Worm (Caenorhabditis elegans) whole organism, L2 larva: ENCODE data around the gene idhg-1.

ENCODE experiments used
- C34F6.9 ChIP-seq: fragments of 150-350 bp; optimal IDR thresholded peaks from 2 replicates; lab custom pipeline; 2014; ENCODE audit warnings: missing biosample characterization, missing genetic modification characterization
- F13H6.1 ChIP-seq: sonication (generic microtip); optimal IDR thresholded peaks from 2 replicates; lab custom pipeline; 2016; ENCODE audit warnings: missing genetic modification characterization, missing compliant biosample characterization
- R02D3.7 ChIP-seq: fragments of 150-350 bp; optimal IDR thresholded peaks from 2 replicates; lab custom pipeline; 2014; ENCODE audit warnings: missing biosample characterization, missing genetic modification characterization
- Y55F3AM.14 ChIP-seq: fragments of 200-800 bp; sonication (Bioruptor generic); optimal IDR thresholded peaks from 2 replicates; lab custom pipeline; 2018; ENCODE audit warnings: mild to moderate bottlenecking, missing genetic modification characterization, missing compliant biosample characterization
- ZK546.5 ChIP-seq: sonication (generic microtip); optimal IDR thresholded peaks from 2 replicates; lab custom pipeline; 2017; ENCODE audit warnings: missing biosample characterization, missing genetic modification characterization
- aly-2 ChIP-seq: fragments of 150-350 bp; optimal IDR thresholded peaks from 2 replicates; lab custom pipeline; 2014; ENCODE audit warnings: missing biosample characterization, missing genetic modification characterization
- ama-1 ChIP-seq: fragments of 150-350 bp; optimal IDR thresholded peaks from 2 replicates; lab custom pipeline; 2018; ENCODE audit warnings: inconsistent platforms
- blmp-1 ChIP-seq: sonication (generic microtip); optimal IDR thresholded peaks from 2 replicates; lab custom pipeline; 2017; ENCODE audit warnings: missing genetic modification characterization, mild to moderate bottlenecking, missing compliant biosample characterization, antibody characterized with exemption, moderate library complexity; ENCODE audit not compliant: insufficient read depth
- ceh-16 ChIP-seq: fragments of 150-350 bp; optimal IDR thresholded peaks from 2 replicates; lab custom pipeline; 2014; ENCODE audit warnings: missing biosample characterization, missing genetic modification characterization
- ceh-82 ChIP-seq: fragments of 150-350 bp; optimal IDR thresholded peaks from 2 replicates; lab custom pipeline; 2014; ENCODE audit warnings: missing biosample characterization, missing genetic modification characterization
- crh-2 ChIP-seq: sonication (generic microtip); optimal IDR thresholded peaks from 2 replicates; lab custom pipeline; 2017; ENCODE audit warnings: missing biosample characterization, missing genetic modification characterization
- dmd-4 ChIP-seq: sonication (generic microtip); optimal IDR thresholded peaks from 2 replicates; lab custom pipeline; 2017; ENCODE audit warnings: missing biosample characterization, missing genetic modification characterization
- egl-27 ChIP-seq: sonication (generic microtip); optimal IDR thresholded peaks from 3 replicates; lab custom pipeline; 2017; ENCODE audit warnings: missing biosample characterization, missing genetic modification reagents, missing genetic modification characterization
- elt-1 ChIP-seq: fragments of 150-350 bp; optimal IDR thresholded peaks from 2 replicates; lab custom pipeline; 2014; ENCODE audit warnings: missing biosample characterization, missing genetic modification characterization
- elt-3 ChIP-seq: sonication (generic microtip); optimal IDR thresholded peaks from 2 replicates; lab custom pipeline; 2017; ENCODE audit warnings: missing biosample characterization, missing genetic modification characterization
- fos-1 ChIP-seq: fragments of 150-350 bp; optimal IDR thresholded peaks from 2 replicates; lab custom pipeline; 2014; ENCODE audit warnings: missing biosample characterization, missing genetic modification characterization
- gmeb-1 ChIP-seq: fragments of 150-350 bp; optimal IDR thresholded peaks from 2 replicates; lab custom pipeline; 2014; ENCODE audit warnings: missing biosample characterization, missing genetic modification characterization
- lin-11 ChIP-seq: fragments of 150-350 bp; sonication (generic microtip); optimal IDR thresholded peaks from 2 replicates; lab custom pipeline; 2014; ENCODE audit warnings: missing biosample characterization, missing genetic modification characterization, inconsistent platforms, mixed read lengths
- lsy-2 ChIP-seq, 2 experiments: fragments of 150-350 bp in 1 of 2; sonication (generic microtip) in 1 of 2; optimal IDR thresholded peaks; 2 replicates each; lab custom pipeline; 2014 to 2017; ENCODE audit warnings: missing biosample characterization in 2 of 2, missing genetic modification characterization in 2 of 2
- mab-5 ChIP-seq: fragments of 150-350 bp; optimal IDR thresholded peaks from 2 replicates; lab custom pipeline; 2014; ENCODE audit warnings: missing biosample characterization, missing genetic modification characterization
- mbf-1 ChIP-seq: sonication (generic microtip); optimal IDR thresholded peaks from 2 replicates; lab custom pipeline; 2017; ENCODE audit warnings: missing biosample characterization, missing genetic modification characterization
- nhr-10 ChIP-seq: sonication (generic microtip); optimal IDR thresholded peaks from 2 replicates; lab custom pipeline; 2017; ENCODE audit warnings: missing biosample characterization, missing genetic modification characterization
- nhr-11 ChIP-seq: fragments of 150-350 bp; optimal IDR thresholded peaks from 2 replicates; lab custom pipeline; 2014; ENCODE audit warnings: missing biosample characterization, missing genetic modification characterization
- nhr-129 ChIP-seq: fragments of 150-350 bp; optimal IDR thresholded peaks from 2 replicates; lab custom pipeline; 2014; ENCODE audit warnings: missing biosample characterization, missing genetic modification characterization
- nhr-23 ChIP-seq: fragments of 150-350 bp; optimal IDR thresholded peaks from 2 replicates; lab custom pipeline; 2014; ENCODE audit warnings: missing biosample characterization, missing genetic modification reagents, missing genetic modification characterization
- nhr-237 ChIP-seq: fragments of 150-350 bp; optimal IDR thresholded peaks from 2 replicates; lab custom pipeline; 2014; ENCODE audit warnings: missing biosample characterization, missing genetic modification characterization
- nhr-25 ChIP-seq: fragments of 150-350 bp; sonication (generic microtip); optimal IDR thresholded peaks from 3 replicates; lab custom pipeline; 2014; ENCODE audit warnings: missing biosample characterization, missing genetic modification characterization
- nhr-6 ChIP-seq: fragments of 150-350 bp; optimal IDR thresholded peaks from 2 replicates; lab custom pipeline; 2014; ENCODE audit warnings: missing biosample characterization, missing genetic modification characterization
- peb-1 ChIP-seq: fragments of 150-350 bp; optimal IDR thresholded peaks from 2 replicates; lab custom pipeline; 2014; ENCODE audit warnings: missing biosample characterization, missing genetic modification characterization
- sem-4 ChIP-seq: fragments of 150-350 bp; optimal IDR thresholded peaks from 2 replicates; lab custom pipeline; 2014; ENCODE audit warnings: missing biosample characterization, missing genetic modification reagents, missing genetic modification characterization
- skn-1 ChIP-seq: sonication (generic microtip); optimal IDR thresholded peaks from 2 replicates; lab custom pipeline; 2017; ENCODE audit warnings: missing biosample characterization, missing genetic modification characterization
- sma-3 ChIP-seq: sonication (generic microtip); optimal IDR thresholded peaks from 2 replicates; lab custom pipeline; 2016; ENCODE audit warnings: missing genetic modification reagents, missing genetic modification characterization, missing compliant biosample characterization
- sma-9 ChIP-seq, 2 experiments: fragments of 150-350 bp in 1 of 2; sonication (generic microtip) in 1 of 2; optimal IDR thresholded peaks; 2 replicates each; lab custom pipeline; 2014 to 2016; ENCODE audit warnings: missing genetic modification characterization in 2 of 2, mild to moderate bottlenecking in 1 of 2, missing biosample characterization in 1 of 2, missing compliant biosample characterization in 1 of 2, missing genetic modification reagents in 1 of 2, moderate library complexity in 1 of 2
- snpc-4 ChIP-seq: fragments of 150-350 bp; optimal IDR thresholded peaks from 2 replicates; lab custom pipeline; 2014; ENCODE audit warnings: missing biosample characterization, missing genetic modification characterization
- unc-39 ChIP-seq: fragments of 150-350 bp; optimal IDR thresholded peaks from 2 replicates; lab custom pipeline; 2014; ENCODE audit warnings: missing biosample characterization, missing genetic modification characterization
- unc-55 ChIP-seq: fragments of 150-350 bp; sonication (generic microtip); optimal IDR thresholded peaks from 3 replicates; lab custom pipeline; 2014; ENCODE audit warnings: missing biosample characterization, missing genetic modification reagents, missing genetic modification characterization
- unc-62 ChIP-seq: fragments of 150-350 bp; optimal IDR thresholded peaks from 2 replicates; lab custom pipeline; 2014; ENCODE audit warnings: missing biosample characterization, missing genetic modification reagents, missing genetic modification characterization
- zag-1 ChIP-seq: fragments of 150-350 bp; optimal IDR thresholded peaks from 2 replicates; lab custom pipeline; 2014; ENCODE audit warnings: missing biosample characterization, missing genetic modification characterization
- ztf-1 ChIP-seq: fragments of 200-800 bp; sonication (Bioruptor generic); conservative IDR thresholded peaks from 2 replicates; pipeline ENCODE4 v1.3.6; 2022; ENCODE audit warnings: missing genetic modification characterization, missing compliant biosample characterization
- ztf-4 ChIP-seq: fragments of 150-350 bp; optimal IDR thresholded peaks from 2 replicates; lab custom pipeline; 2014; ENCODE audit warnings: missing biosample characterization, missing genetic modification characterization

Gene idhg-1

ce11 chrIII:4519410-4519809 lies 49.2 kb upstream of the idhg-1 start:
- no peak for TF ChIP-seq ztf-1 (GFP tag; lab: Robert Waterston, UW)
- TF ChIP-seq elt-1 (tag; lab: Kevin White, UChicago): no peak
- no peak for TF ChIP-seq aly-2 (tag; lab: Kevin White, UChicago)
- TF ChIP-seq unc-62 (GFP tag; lab: Kevin White, UChicago): no peak
- no peak for TF ChIP-seq dmd-4
- no peak for TF ChIP-seq ceh-16 (tag; lab: Kevin White, UChicago)
- TF ChIP-seq skn-1: no peak
- no peak for TF ChIP-seq sma-9 (GFP tag; optimal IDR thresholded peaks at IDR 0.05; lab: Kevin White, UChicago)
- TF ChIP-seq sma-9 (tag; optimal IDR thresholded peaks at IDR 0.05; lab: Kevin White, UChicago): no peak
- no peak for TF ChIP-seq sem-4 (tag; lab: Kevin White, UChicago)
- no peak for TF ChIP-seq nhr-25 (tag; lab: Kevin White, UChicago)
- no peak for TF ChIP-seq F13H6.1 (tag; lab: Kevin White, UChicago)
- no peak for TF ChIP-seq ceh-82
- TF ChIP-seq ztf-4: no peak
- no peak for TF ChIP-seq C34F6.9 (tag; lab: Kevin White, UChicago)
- no peak for TF ChIP-seq unc-39 (tag; lab: Kevin White, UChicago)
- TF ChIP-seq Y55F3AM.14: no peak
- no peak for TF ChIP-seq snpc-4 (tag; lab: Kevin White, UChicago)
- no peak for TF ChIP-seq nhr-6 (tag; lab: Kevin White, UChicago)
- TF ChIP-seq fos-1 (tag; lab: Kevin White, UChicago): no peak

ce11 chrIII:4520057-4520456 lies 48.5 kb upstream of the idhg-1 start, which contains the start of gene cdh-4:
cdh-4 (plus strand) TSS chrIII:4520357.
- no peak for TF ChIP-seq unc-55
- no peak for TF ChIP-seq sma-3 (GFP tag; lab: Kevin White, UChicago)
- no peak for TF ChIP-seq dmd-4
- TF ChIP-seq skn-1: no peak
- no peak for TF ChIP-seq unc-62 (GFP tag; lab: Kevin White, UChicago)
- no peak for TF ChIP-seq nhr-6 (tag; lab: Kevin White, UChicago)
- TF ChIP-seq ceh-82: no peak
- no peak for TF ChIP-seq ZK546.5 (tag; lab: Kevin White, UChicago)
- TF ChIP-seq ama-1 (lab: Kevin White, UChicago): no peak
- TF ChIP-seq nhr-11: no peak
- no peak for TF ChIP-seq elt-3 (tag; lab: Kevin White, UChicago)
- no peak for TF ChIP-seq fos-1 (tag; lab: Kevin White, UChicago)
- TF ChIP-seq nhr-129: no peak
- no peak for TF ChIP-seq egl-27 (tag; lab: Kevin White, UChicago)
- no peak for TF ChIP-seq crh-2 (tag; lab: Kevin White, UChicago)

ce11 chrIII:4523411-4523810 lies 45.2 kb upstream of the idhg-1 start:
- TF ChIP-seq ceh-16 (tag; lab: Kevin White, UChicago) (no peak), mab-5 (tag; lab: Kevin White, UChicago) (peak; percentile 0)
- TF ChIP-seq, all 48 proteins: peak for 1

ce11 chrIII:4524071-4524470 lies 44.5 kb upstream of the idhg-1 start:
- TF ChIP-seq zag-1 (tag; lab: Kevin White, UChicago) (no peak), mbf-1 (tag; lab: Kevin White, UChicago) (no peak), crh-2 (tag; lab: Kevin White, UChicago) (no peak), nhr-237 (tag; lab: Kevin White, UChicago) (no peak), nhr-129 (no peak), lin-11 (tag; lab: Kevin White, UChicago) (no peak)
- TF ChIP-seq, all 48 proteins: peak for 0

ce11 chrIII:4525998-4526397 lies 42.6 kb upstream of the idhg-1 start:
- TF ChIP-seq R02D3.7: no peak
- TF ChIP-seq nhr-11: no peak
- no peak for TF ChIP-seq ZK546.5 (tag; lab: Kevin White, UChicago)
- TF ChIP-seq unc-62 (GFP tag; lab: Kevin White, UChicago): no peak
- no peak for TF ChIP-seq Y55F3AM.14
- no peak for TF ChIP-seq dmd-4
- TF ChIP-seq nhr-10 (tag; lab: Kevin White, UChicago): no peak
- TF ChIP-seq aly-2 (tag; lab: Kevin White, UChicago): no peak
- TF ChIP-seq nhr-23: no peak
- TF ChIP-seq mbf-1 (tag; lab: Kevin White, UChicago): no peak
- no peak for TF ChIP-seq blmp-1
- TF ChIP-seq crh-2 (tag; lab: Kevin White, UChicago): no peak
- no peak for TF ChIP-seq lsy-2 (tag; optimal IDR thresholded peaks at IDR 0.05; lab: Kevin White, UChicago)
- no peak for TF ChIP-seq snpc-4 (tag; lab: Kevin White, UChicago)
- no peak for TF ChIP-seq ztf-4
- TF ChIP-seq zag-1 (tag; lab: Kevin White, UChicago): no peak
- TF ChIP-seq lin-11 (tag; lab: Kevin White, UChicago): no peak
- no peak for TF ChIP-seq gmeb-1 (tag; lab: Kevin White, UChicago)
- TF ChIP-seq sma-9 (GFP tag; optimal IDR thresholded peaks at IDR 0.05; lab: Kevin White, UChicago): no peak
- no peak for TF ChIP-seq sma-9 (tag; optimal IDR thresholded peaks at IDR 0.05; lab: Kevin White, UChicago)
- no peak for TF ChIP-seq peb-1 (tag; lab: Kevin White, UChicago)
